Worm (Caenorhabditis elegans) whole organism, mixed stage, embryonic: ENCODE data around the gene K11H12.1.

Source experiments
- M03D4.4 ChIP-seq: sonication (generic microtip); optimal IDR thresholded peaks from 2 replicates; lab custom pipeline; 2017; ENCODE audit warnings: mild to moderate bottlenecking, missing genetic modification characterization, missing compliant biosample characterization
- bed-3 ChIP-seq: fragments of 200-800 bp; sonication (Bioruptor generic); optimal IDR thresholded peaks from 3 replicates; lab custom pipeline; 2018; ENCODE audit warnings: mild to moderate bottlenecking, missing genetic modification characterization, moderate library complexity, missing compliant biosample characterization
- ceh-43 ChIP-seq: fragments of 200-800 bp; sonication (Bioruptor generic); optimal IDR thresholded peaks from 2 replicates; lab custom pipeline; 2018; ENCODE audit warnings: mild to moderate bottlenecking, missing genetic modification characterization, moderate library complexity, missing compliant biosample characterization
- ces-1 ChIP-seq: fragments of 150-350 bp; optimal IDR thresholded peaks from 2 replicates; lab custom pipeline; 2014; ENCODE audit warnings: missing biosample characterization, missing genetic modification reagents, missing genetic modification characterization
- hlh-1 ChIP-seq: fragments of 150-350 bp; optimal IDR thresholded peaks from 2 replicates; lab custom pipeline; 2014; ENCODE audit warnings: missing biosample characterization, missing genetic modification reagents, missing genetic modification characterization
- lsy-2 ChIP-seq: fragments of 150-350 bp; optimal IDR thresholded peaks from 2 replicates; lab custom pipeline; 2014; ENCODE audit warnings: missing biosample characterization, missing genetic modification characterization
- nhr-12 ChIP-seq: fragments of 150-350 bp; optimal IDR thresholded peaks from 2 replicates; lab custom pipeline; 2014; ENCODE audit warnings: missing biosample characterization, missing genetic modification characterization
- pha-4 ChIP-seq: fragments of 150-350 bp; optimal IDR thresholded peaks from 2 replicates; lab custom pipeline; 2018; ENCODE audit warnings: missing biosample characterization, missing genetic modification reagents, missing genetic modification characterization
- snpc-4 ChIP-seq: fragments of 150-350 bp; optimal IDR thresholded peaks from 2 replicates; lab custom pipeline; 2014; ENCODE audit warnings: missing biosample characterization, missing genetic modification characterization
- sptf-1 ChIP-seq: sonication (generic microtip); optimal IDR thresholded peaks from 2 replicates; lab custom pipeline; 2017; ENCODE audit warnings: mild to moderate bottlenecking, missing genetic modification characterization, moderate library complexity, missing compliant biosample characterization
- unc-39 ChIP-seq: fragments of 150-350 bp; optimal IDR thresholded peaks from 2 replicates; lab custom pipeline; 2014; ENCODE audit warnings: missing biosample characterization, missing genetic modification characterization
- unc-62 ChIP-seq: fragments of 150-350 bp; optimal IDR thresholded peaks from 2 replicates; lab custom pipeline; 2014; ENCODE audit warnings: missing biosample characterization, missing genetic modification reagents, missing genetic modification characterization
- ztf-11 ChIP-seq: fragments of 150-350 bp; optimal IDR thresholded peaks from 2 replicates; lab custom pipeline; 2014; ENCODE audit warnings: missing biosample characterization, missing genetic modification characterization

DNA sequence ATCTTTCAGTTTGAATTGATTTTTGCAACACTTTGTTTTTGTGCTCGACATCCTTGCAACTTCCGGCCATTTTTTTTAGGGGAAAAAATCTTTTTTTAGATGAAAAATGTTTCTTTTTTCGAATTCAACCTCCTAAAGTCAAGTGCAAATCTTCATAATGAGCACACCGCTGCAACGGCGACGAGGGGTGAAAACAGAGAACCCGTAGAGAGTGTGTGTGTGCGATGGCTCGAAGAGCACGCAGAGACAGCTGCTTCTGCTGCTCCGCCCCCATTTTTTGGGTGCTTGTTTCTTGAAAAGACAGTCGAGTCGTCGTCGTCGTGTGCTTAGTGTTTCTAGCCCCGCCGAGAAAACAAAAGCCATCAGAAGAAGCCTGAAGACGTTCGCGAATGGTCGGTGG, 47.2 kb downstream of the K11H12.1 start, which contains the start of gene inx-18:
- TF ChIP-seq hlh-1 (peak; percentile 67), unc-39 (tag; lab: Kevin White, UChicago) (no peak), lsy-2 (tag; lab: Kevin White, UChicago) (no peak), unc-62 (no peak), nhr-12 (tag; lab: Kevin White, UChicago) (no peak), bed-3 (GFP tag; lab: Kevin White, UChicago) (no peak), ztf-11 (no peak), snpc-4 (tag; lab: Kevin White, UChicago) (no peak), M03D4.4 (tag; lab: Kevin White, UChicago) (no peak), ceh-43 (GFP tag; lab: Kevin White, UChicago) (no peak), sptf-1 (no peak), ces-1 (GFP tag; lab: Kevin White, UChicago) (no peak), pha-4 (no peak)
